Worm (Caenorhabditis elegans) whole organism, young adult: ENCODE results near the gene sfa-1.
"Not testable (repeated sequence)": the region's sequence is repeated elsewhere in the genome, so short reads cannot be mapped to it uniquely, and the experiment has no call there.

Experiments
- D2030.7 ChIP-seq: fragments of 200-800 bp; sonication (Bioruptor generic); IDR thresholded peaks from 2 replicates; pipeline ENCODE4 v1.3.6; 2022; ENCODE audit warnings: missing genetic modification reagents, missing genetic modification characterization, missing compliant biosample characterization
- F49E8.2 ChIP-seq: sonication (generic microtip); optimal IDR thresholded peaks from 3 replicates; lab custom pipeline; 2017; ENCODE audit warnings: missing genetic modification characterization, mild to moderate bottlenecking, missing compliant biosample characterization, antibody characterized with exemption, moderate library complexity; ENCODE audit not compliant: insufficient read depth
- F55B11.4 ChIP-seq: sonication (generic microtip); optimal IDR thresholded peaks from 2 replicates; lab custom pipeline; 2016; ENCODE audit warnings: missing compliant biosample characterization, missing genetic modification characterization, borderline replicate concordance; ENCODE audit not compliant: insufficient read depth
- Y53G8AR.9 ChIP-seq: fragments of 200-800 bp; sonication (Bioruptor generic); conservative IDR thresholded peaks from 2 replicates; pipeline ENCODE4 v1.3.6; 2022; ENCODE audit warnings: missing genetic modification reagents, missing genetic modification characterization, missing compliant biosample characterization
- attf-6 ChIP-seq: fragments of 200-800 bp; sonication (Bioruptor generic); IDR thresholded peaks from 2 replicates; pipeline ENCODE4 v1.3.6; 2022; ENCODE audit warnings: missing genetic modification reagents, missing genetic modification characterization, missing compliant biosample characterization
- bed-1 ChIP-seq: fragments of 200-800 bp; sonication (Bioruptor generic); IDR thresholded peaks from 2 replicates; pipeline ENCODE4 v1.3.6; 2022; ENCODE audit warnings: missing genetic modification reagents, missing genetic modification characterization, missing compliant biosample characterization
- ceh-100 ChIP-seq: fragments of 200-800 bp; sonication (Bioruptor generic); IDR thresholded peaks from 2 replicates; pipeline ENCODE4 v1.3.6; 2022; ENCODE audit warnings: missing genetic modification reagents, missing genetic modification characterization, missing compliant biosample characterization
- dox-1 ChIP-seq: fragments of 200-800 bp; sonication (Bioruptor generic); IDR thresholded peaks from 2 replicates; pipeline ENCODE4 v1.3.6; 2022; ENCODE audit warnings: missing genetic modification reagents, missing genetic modification characterization, missing compliant biosample characterization
- egl-18 ChIP-seq: fragments of 200-800 bp; sonication (Bioruptor generic); IDR thresholded peaks from 2 replicates; pipeline ENCODE4 v1.3.6; 2022; ENCODE audit warnings: missing genetic modification reagents, missing genetic modification characterization, missing compliant biosample characterization
- hmg-1.2 ChIP-seq: fragments of 200-800 bp; sonication (Bioruptor generic); IDR thresholded peaks from 2 replicates; pipeline ENCODE4 v1.3.6; 2022; ENCODE audit warnings: missing genetic modification reagents, missing genetic modification characterization, missing compliant biosample characterization
- hmg-20 ChIP-seq: fragments of 200-800 bp; sonication (Bioruptor generic); IDR thresholded peaks from 2 replicates; pipeline ENCODE4 v1.3.6; 2022; ENCODE audit warnings: missing genetic modification reagents, missing genetic modification characterization, missing compliant biosample characterization
- hsf-1 ChIP-seq: fragments of 200-800 bp; sonication (Bioruptor generic); IDR thresholded peaks from 2 replicates; pipeline ENCODE4 v1.3.6; 2022; ENCODE audit warnings: missing genetic modification reagents, missing genetic modification characterization, missing compliant biosample characterization
- lin-26 ChIP-seq: fragments of 200-800 bp; sonication (Bioruptor generic); IDR thresholded peaks from 2 replicates; pipeline ENCODE4 v1.3.6; 2022; ENCODE audit warnings: missing genetic modification reagents, missing genetic modification characterization, missing compliant biosample characterization
- lin-40 ChIP-seq: sonication (generic microtip); optimal IDR thresholded peaks from 2 replicates; lab custom pipeline; 2016; ENCODE audit warnings: missing genetic modification characterization, mild to moderate bottlenecking, missing compliant biosample characterization, missing genotype, missing genetic modification reagents
- lin-54 ChIP-seq: fragments of 200-800 bp; sonication (Bioruptor generic); optimal IDR thresholded peaks from 2 replicates; lab custom pipeline; 2018; ENCODE audit warnings: mild to moderate bottlenecking, missing genetic modification characterization, missing compliant biosample characterization
- madf-3 ChIP-seq: fragments of 200-800 bp; sonication (Bioruptor generic); IDR thresholded peaks from 2 replicates; pipeline ENCODE4 v1.3.6; 2022; ENCODE audit warnings: missing genetic modification reagents, missing genetic modification characterization, missing compliant biosample characterization
- madf-6 ChIP-seq: fragments of 200-800 bp; sonication (Bioruptor generic); IDR thresholded peaks from 2 replicates; pipeline ENCODE4 v1.3.6; 2022; ENCODE audit warnings: missing genetic modification reagents, missing genetic modification characterization, missing compliant biosample characterization
- mcd-1 ChIP-seq: fragments of 200-800 bp; sonication (Bioruptor generic); IDR thresholded peaks from 2 replicates; pipeline ENCODE4 v1.3.6; 2022; ENCODE audit warnings: missing genetic modification reagents, missing genetic modification characterization, missing compliant biosample characterization
- nfya-1 ChIP-seq: sonication (generic microtip); optimal IDR thresholded peaks from 2 replicates; lab custom pipeline; 2017; ENCODE audit warnings: antibody characterized with exemption, missing compliant biosample characterization, missing genetic modification characterization, borderline replicate concordance; ENCODE audit not compliant: insufficient read depth
- nfya-2 ChIP-seq: fragments of 200-800 bp; sonication (Bioruptor generic); IDR thresholded peaks from 2 replicates; pipeline ENCODE4 v1.3.6; 2022; ENCODE audit warnings: missing genetic modification reagents, missing genetic modification characterization, missing compliant biosample characterization
- nhr-27 ChIP-seq: fragments of 200-800 bp; sonication (Bioruptor generic); optimal IDR thresholded peaks from 2 replicates; lab custom pipeline; 2018; ENCODE audit warnings: mild to moderate bottlenecking, missing genetic modification characterization, moderate library complexity, missing compliant biosample characterization
- snpc-1.1 ChIP-seq: sonication (generic microtip); optimal IDR thresholded peaks from 2 replicates; lab custom pipeline; 2017; ENCODE audit warnings: missing genetic modification characterization, mild to moderate bottlenecking, missing compliant biosample characterization, antibody characterized with exemption, moderate library complexity, missing genotype, missing genetic modification reagents; ENCODE audit not compliant: insufficient read depth
- snpc-3.4 ChIP-seq: sonication (generic microtip); optimal IDR thresholded peaks from 2 replicates; lab custom pipeline; 2017; ENCODE audit warnings: missing genetic modification characterization, mild to moderate bottlenecking, missing compliant biosample characterization, antibody characterized with exemption, moderate library complexity, missing genotype, missing genetic modification reagents
- snpc-4 ChIP-seq, 5 experiments: fragments of 150-350 bp in 1 of 5; sonication (generic microtip) in 4 of 5; optimal IDR thresholded peaks; 2 replicates each; lab custom pipeline; 2014 to 2018; ENCODE audit warnings: missing genetic modification characterization in 5 of 5, missing biosample characterization in 3 of 5, antibody characterized with exemption in 2 of 5, mild to moderate bottlenecking in 2 of 5, missing compliant biosample characterization in 2 of 5, missing genotype in 2 of 5, moderate library complexity in 2 of 5, missing genetic modification reagents in 1 of 5
- sptf-2 ChIP-seq: fragments of 200-800 bp; sonication (Bioruptor generic); optimal IDR thresholded peaks from 2 replicates; lab custom pipeline; 2018; ENCODE audit warnings: mild to moderate bottlenecking, missing genetic modification characterization, missing compliant biosample characterization
- ztf-26 ChIP-seq: sonication (generic microtip); optimal IDR thresholded peaks from 2 replicates; lab custom pipeline; 2017; ENCODE audit warnings: missing genetic modification characterization, missing compliant biosample characterization
- ztf-28 ChIP-seq: fragments of 200-800 bp; sonication (Bioruptor generic); IDR thresholded peaks from 2 replicates; pipeline ENCODE4 v1.3.6; 2022; ENCODE audit warnings: missing genetic modification reagents, missing genetic modification characterization, missing compliant biosample characterization
- ztf-3 ChIP-seq: fragments of 200-800 bp; sonication (Bioruptor generic); optimal IDR thresholded peaks from 2 replicates; lab custom pipeline; 2018; ENCODE audit warnings: mild to moderate bottlenecking, missing genetic modification characterization, missing compliant biosample characterization

sfa-1 gene

ce11 chrIV:17084839-17085238 lies 25.9 kb downstream of the sfa-1 start:
- TF ChIP-seq attf-6 (peak; percentile 86), bed-1 (GFP tag; lab: Robert Waterston, UW) (no peak), ztf-3 (no peak), lin-40 (tag; lab: Kevin White, UChicago) (no peak), snpc-4 (GFP tag; optimal IDR thresholded peaks at IDR 0.05; lab: Kevin White, UChicago) (no peak), snpc-4 (tag; optimal IDR thresholded peaks at IDR 0.05; lab: Kevin White, UChicago) (peak in 2 of 4 experiments; percentile 28 to 76), D2030.7 (GFP tag; lab: Robert Waterston, UW) (peak; percentile 43; the same call in 1 of the 2 replicates), lin-54 (GFP tag; lab: Kevin White, UChicago) (peak; percentile 9), ceh-100 (peak; percentile 84), dox-1 (no peak), snpc-1.1 (tag; lab: Kevin White, UChicago) (no peak), nfya-2 (GFP tag; lab: Robert Waterston, UW) (no peak), lin-26 (no peak), snpc-3.4 (tag; lab: Kevin White, UChicago) (peak; percentile 15), ztf-26 (tag; lab: Kevin White, UChicago) (no peak), madf-6 (GFP tag; lab: Robert Waterston, UW) (no peak), madf-3 (peak; percentile 53; the same call in 1 of the 2 replicates), ztf-28 (GFP tag; lab: Robert Waterston, UW) (no peak), Y53G8AR.9 (GFP tag; lab: Robert Waterston, UW) (no peak), hmg-1.2 (no peak), F49E8.2 (tag; lab: Kevin White, UChicago) (peak; percentile 19), nhr-27 (tag; lab: Kevin White, UChicago) (no peak), mcd-1 (GFP tag; lab: Robert Waterston, UW) (peak; percentile 34; the same call in 1 of the 2 replicates)

ce11 chrIV:17084317-17084716 lies 26.5 kb downstream of the sfa-1 start:
- peak; percentile 40; the same call in 1 of the 2 replicates for TF ChIP-seq attf-6
- TF ChIP-seq ceh-100: peak; percentile 69; the same call in 1 of the 2 replicates
- no peak for TF ChIP-seq snpc-4 (GFP tag; optimal IDR thresholded peaks at IDR 0.05; lab: Kevin White, UChicago)
- TF ChIP-seq snpc-4 (tag; optimal IDR thresholded peaks at IDR 0.05; lab: Kevin White, UChicago): peak in 3 of 4 experiments; percentile 22 to 74 (median 30)
- TF ChIP-seq hmg-20 (GFP tag; lab: Robert Waterston, UW): no peak
- TF ChIP-seq D2030.7 (GFP tag; lab: Robert Waterston, UW): no peak
- TF ChIP-seq lin-26: no peak
- TF ChIP-seq sptf-2: no peak
- TF ChIP-seq mcd-1 (GFP tag; lab: Robert Waterston, UW): peak; percentile 47; the same call in 1 of the 2 replicates
- no peak for TF ChIP-seq ztf-28 (GFP tag; lab: Robert Waterston, UW)

- TF ChIP-seq attf-6 (0 out of 2 replicates have a peak, but pooled peaks have one; percentile 24), snpc-4 (GFP tag; optimal IDR thresholded peaks at IDR 0.05; lab: Kevin White, UChicago) (no peak), snpc-4 (tag; optimal IDR thresholded peaks at IDR 0.05; lab: Kevin White, UChicago) (peak in 1 of 4 experiments; percentile 15), nfya-1 (tag; lab: Kevin White, UChicago) (no peak)
Observed at ce11 chrIV:17078649-17079048, 32.1 kb downstream of the sfa-1 start, which contains the start of gene Y116A8C.25. Gene Y116A8C.25 (minus strand): TSS chrIV:17078749.

- TF ChIP-seq attf-6 (peak; percentile 31; the same call in 1 of the 2 replicates), hsf-1 (GFP tag; lab: Robert Waterston, UW) (peak; percentile 96)
- TF ChIP-seq, all 124 proteins: peak for 2; not testable (repeated sequence) for 122
Observed at ce11 chrIV:17076000-17076399, 34.8 kb downstream of the sfa-1 start.

DNA sequence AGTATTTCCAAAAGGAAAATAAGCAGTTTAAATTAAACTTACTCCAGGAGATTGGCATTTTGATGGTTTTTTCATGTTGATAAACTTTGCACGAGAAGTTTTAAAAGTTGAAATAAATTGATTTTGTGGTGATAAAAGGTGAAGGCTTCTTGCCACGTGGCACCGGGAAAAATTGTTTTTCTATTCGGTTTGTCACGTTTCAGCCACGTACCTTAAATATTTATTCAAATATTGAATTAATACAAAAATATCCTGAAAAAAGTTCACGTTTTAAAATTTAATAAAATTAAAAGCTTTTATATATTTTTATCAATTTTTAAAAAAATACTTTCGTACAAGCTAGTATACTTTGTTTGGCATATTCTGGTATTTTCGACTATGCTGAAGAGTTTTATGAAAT lies 40.0 kb downstream of the sfa-1 start, which contains the start of gene Y116A8C.24:
Y116A8C.24 (minus strand) TSS at position 101 of the 400 bp plus-strand sequence.
- TF ChIP-seq lin-54 (GFP tag; lab: Kevin White, UChicago); F55B11.4 (tag; lab: Kevin White, UChicago); egl-18 (GFP tag; lab: Robert Waterston, UW): not testable (repeated sequence)
- TF ChIP-seq, all 124 proteins: peak for 0; not testable (repeated sequence) for 124
